Worm (Caenorhabditis elegans) whole organism, L4/young adult: ENCODE results near the gene R12G8.1.

Source experiments
- W03F9.2 ChIP-seq: fragments of 150-350 bp; optimal IDR thresholded peaks from 2 replicates; lab custom pipeline; 2014; ENCODE audit warnings: missing biosample characterization, missing genetic modification characterization
- dao-5 ChIP-seq: sonication (generic microtip); optimal IDR thresholded peaks from 2 replicates; lab custom pipeline; 2016; ENCODE audit warnings: missing genotype, missing genetic modification characterization, moderate library complexity, missing compliant biosample characterization
- him-1 ChIP-seq: sonication (generic microtip); optimal IDR thresholded peaks from 2 replicates; lab custom pipeline; 2016; ENCODE audit warnings: missing genotype, missing genetic modification reagents, missing genetic modification characterization, missing compliant biosample characterization

The R12G8.1 gene

DNA sequence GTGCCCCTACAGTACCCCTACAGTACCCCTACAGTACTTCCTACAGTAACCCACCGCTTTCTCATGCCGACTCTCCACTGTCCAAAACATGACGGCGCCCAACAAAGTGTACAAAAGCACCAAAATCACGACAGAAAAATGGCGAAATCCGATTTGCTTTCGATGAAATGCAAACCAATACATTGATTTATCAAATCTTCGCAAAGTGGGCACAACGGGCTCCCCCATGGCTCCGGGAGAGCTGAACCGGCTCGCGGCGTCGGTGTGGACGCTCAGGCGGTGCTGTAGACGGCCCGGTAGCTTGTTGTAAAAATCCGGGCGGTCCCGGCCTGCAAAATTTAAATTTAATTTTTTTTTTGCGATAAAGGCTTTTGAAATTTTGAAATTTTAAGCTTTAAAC, 36.7 kb downstream of the R12G8.1 start:
- TF ChIP-seq dao-5 (tag; lab: Kevin White, UChicago) (no peak), him-1 (tag; lab: Kevin White, UChicago) (no peak), W03F9.2 (tag; lab: Kevin White, UChicago) (no peak)

DNA sequence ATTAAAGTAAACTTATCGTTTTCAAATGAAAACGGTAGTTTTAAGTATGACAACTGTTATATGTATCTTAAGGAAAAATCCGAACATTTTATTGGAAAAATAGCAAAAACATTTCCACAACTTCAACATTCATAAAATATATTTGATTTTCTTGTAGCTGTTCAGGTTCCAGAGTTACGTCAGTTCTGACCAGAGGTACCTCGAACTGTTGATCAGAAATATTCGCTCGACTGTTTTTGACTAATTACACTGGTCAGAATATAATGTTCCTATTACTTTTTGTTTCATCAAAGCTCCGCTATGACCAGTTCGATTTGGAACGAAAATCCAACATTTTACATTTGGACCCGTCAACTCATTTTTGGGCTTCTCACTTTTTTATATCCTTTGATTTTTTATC, 42.0 kb downstream of the R12G8.1 start, which contains the start of gene srh-31:
Gene srh-31 (plus strand): TSS at position 301 of the 400 bp plus-strand sequence.
- TF ChIP-seq W03F9.2 (tag; lab: Kevin White, UChicago) = no peak
- no peak for TF ChIP-seq him-1 (tag; lab: Kevin White, UChicago)

DNA sequence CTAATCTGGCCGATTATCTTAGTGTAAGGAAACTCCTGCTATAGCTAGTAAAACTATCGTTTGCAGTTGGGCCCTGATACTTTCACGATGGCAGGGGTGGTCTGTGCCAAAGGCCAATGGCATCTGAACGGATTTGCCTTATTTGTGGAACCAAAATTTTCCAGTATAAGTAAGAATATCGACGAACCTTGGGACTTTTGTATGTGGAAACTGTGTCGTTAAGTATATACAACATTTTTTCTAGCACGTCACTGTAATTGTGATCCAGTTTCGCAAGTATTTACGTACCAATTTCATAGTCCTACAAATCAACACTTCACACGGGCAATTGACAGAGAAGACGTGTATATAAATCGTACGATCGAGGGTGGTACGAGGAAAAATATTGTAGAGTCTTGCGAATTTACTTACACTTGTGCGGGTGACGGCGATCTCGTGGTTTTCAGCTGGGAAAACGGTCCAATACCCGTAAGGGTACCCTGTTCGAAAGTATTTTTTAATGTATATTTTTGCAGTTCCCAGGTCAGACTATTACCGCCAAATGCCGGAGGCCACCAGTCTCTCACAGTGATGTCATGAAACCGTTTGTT, 42.7 kb downstream of the R12G8.1 start:
- TF ChIP-seq him-1 (tag; lab: Kevin White, UChicago) = no peak
- no peak for TF ChIP-seq W03F9.2 (tag; lab: Kevin White, UChicago)

ce11 chrV:17705814-17706213, 43.2 kb downstream of the R12G8.1 start, which contains the start of gene W06D12.6:
TSS of gene W06D12.6 (plus strand) at chrV:17706114.
- no peak for TF ChIP-seq him-1 (tag; lab: Kevin White, UChicago)
- TF ChIP-seq W03F9.2 (tag; lab: Kevin White, UChicago) = no peak
- no peak for TF ChIP-seq dao-5 (tag; lab: Kevin White, UChicago)

DNA sequence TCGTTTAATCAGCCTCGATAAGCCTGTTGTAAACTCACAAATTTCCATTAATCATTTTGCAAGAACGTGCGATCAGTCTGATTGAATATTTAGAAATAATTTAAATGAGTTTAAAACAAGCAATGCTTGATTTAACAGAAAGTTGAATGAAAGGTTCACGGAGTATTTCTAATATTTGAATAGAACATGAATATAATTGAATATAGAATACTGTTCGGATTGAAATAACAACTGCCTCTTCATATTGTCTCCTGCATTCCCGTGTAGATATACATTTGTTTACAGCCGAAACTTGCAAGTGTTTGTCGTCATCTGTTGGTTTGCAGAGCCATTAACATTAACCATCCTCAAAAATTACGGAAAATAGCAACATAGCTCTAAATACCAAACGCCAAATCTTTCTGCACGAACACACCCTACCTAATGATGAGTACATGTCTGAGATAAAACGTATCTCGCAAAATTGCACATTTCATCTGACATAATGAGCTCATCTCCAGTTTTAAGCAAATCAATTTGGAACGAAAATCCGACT, 48.2 kb downstream of the R12G8.1 start, which contains the start of the genes Y26G10.5 and srh-32:
Gene Y26G10.5 (minus strand): TSS at position 101 of the 535 bp plus-strand sequence.
Gene srh-32 (plus strand): TSS at position 485 of the 535 bp plus-strand sequence.
- TF ChIP-seq W03F9.2 (tag; lab: Kevin White, UChicago) (no peak), dao-5 (tag; lab: Kevin White, UChicago) (no peak), him-1 (tag; lab: Kevin White, UChicago) (no peak)

- TF ChIP-seq W03F9.2 (tag; lab: Kevin White, UChicago) = no peak
Observed at ce11 chrV:17699659-17700058, 49.4 kb downstream of the R12G8.1 start, which contains the start of gene Y26G10.6. TSS of gene Y26G10.6 (plus strand) at chrV:17699959.

DNA sequence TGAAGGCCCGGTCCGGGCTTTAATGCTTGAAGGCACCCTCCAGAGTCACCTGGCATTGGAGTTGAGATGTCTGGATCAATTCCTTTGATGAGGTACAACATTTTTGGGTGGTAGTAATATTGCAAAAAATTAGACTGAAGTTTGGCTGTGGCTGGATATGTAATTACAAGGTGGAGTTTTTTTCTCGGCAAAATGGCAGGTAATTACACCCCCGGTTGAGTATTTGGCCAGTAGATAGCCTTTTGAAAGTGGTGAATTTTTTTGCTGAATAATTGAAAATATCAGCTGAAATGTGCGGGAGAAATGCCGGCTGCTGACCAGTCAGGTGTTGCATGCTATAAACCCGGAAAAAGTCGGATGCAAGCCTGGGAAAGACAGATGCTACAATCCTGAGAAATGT, 49.9 kb downstream of the R12G8.1 start, which contains the start of gene Y26G10.4:
Gene Y26G10.4 (minus strand): TSS at position 101 of the 400 bp plus-strand sequence.
- TF ChIP-seq dao-5 (tag; lab: Kevin White, UChicago) (no peak), him-1 (tag; lab: Kevin White, UChicago) (no peak), W03F9.2 (tag; lab: Kevin White, UChicago) (no peak)
